Worm (Caenorhabditis elegans) whole organism, L1 larva: ENCODE measurements around the gene spds-1.

Source experiments
- C04F5.9 ChIP-seq: sonication (generic microtip); optimal IDR thresholded peaks from 2 replicates; lab custom pipeline; 2016; ENCODE audit warnings: missing genetic modification characterization, missing compliant biosample characterization
- Y116A8C.19 ChIP-seq: sonication (generic microtip); optimal IDR thresholded peaks from 2 replicates; lab custom pipeline; 2016; ENCODE audit warnings: missing compliant biosample characterization, missing genetic modification characterization, borderline replicate concordance
- aha-1 ChIP-seq: fragments of 150-350 bp; optimal IDR thresholded peaks from 2 replicates; lab custom pipeline; 2014; ENCODE audit warnings: missing biosample characterization, missing genetic modification characterization
- alr-1 ChIP-seq: fragments of 200-800 bp; sonication (Bioruptor generic); optimal IDR thresholded peaks from 2 replicates; lab custom pipeline; 2018; ENCODE audit warnings: borderline replicate concordance, mild to moderate bottlenecking, missing genetic modification characterization, missing compliant biosample characterization
- aly-2 ChIP-seq: fragments of 150-350 bp; optimal IDR thresholded peaks from 2 replicates; lab custom pipeline; 2014; ENCODE audit warnings: missing biosample characterization, missing genetic modification characterization
- ama-1 ChIP-seq: fragments of 150-350 bp; optimal IDR thresholded peaks from 2 replicates; lab custom pipeline; 2014
- blmp-1 ChIP-seq: fragments of 150-350 bp; optimal IDR thresholded peaks from 2 replicates; lab custom pipeline; 2014; ENCODE audit warnings: missing biosample characterization, missing genetic modification characterization
- ceh-63 ChIP-seq: fragments of 200-800 bp; sonication (Bioruptor generic); optimal IDR thresholded peaks from 2 replicates; lab custom pipeline; 2018; ENCODE audit warnings: mild to moderate bottlenecking, missing genetic modification characterization, missing compliant biosample characterization
- ceh-82 ChIP-seq, 3 experiments: fragments of 150-350 bp in 1 of 3; sonication (generic microtip) in 2 of 3; optimal IDR thresholded peaks; 2 replicates each; lab custom pipeline; 2014 to 2017; ENCODE audit warnings: missing biosample characterization in 3 of 3, missing genetic modification characterization in 3 of 3
- ceh-88 ChIP-seq: fragments of 200-800 bp; sonication (Bioruptor generic); IDR thresholded peaks from 2 replicates; pipeline ENCODE4 v1.3.6; 2022; ENCODE audit warnings: missing genetic modification characterization, missing compliant biosample characterization
- ceh-90 ChIP-seq: sonication (generic microtip); optimal IDR thresholded peaks from 2 replicates; lab custom pipeline; 2016; ENCODE audit warnings: missing genetic modification characterization, missing compliant biosample characterization
- ces-1 ChIP-seq: fragments of 150-350 bp; optimal IDR thresholded peaks from 2 replicates; lab custom pipeline; 2014; ENCODE audit warnings: missing biosample characterization, missing genetic modification reagents, missing genetic modification characterization
- dpl-1 ChIP-seq, 3 experiments: fragments of 150-350 bp in 2 of 3; sonication (generic microtip) in 1 of 3; optimal IDR thresholded peaks; 2 replicates each; lab custom pipeline; 2014 to 2017; ENCODE audit warnings: missing biosample characterization in 3 of 3, missing genetic modification characterization in 3 of 3, missing genetic modification reagents in 3 of 3
- dsc-1 ChIP-seq: sonication (generic microtip); optimal IDR thresholded peaks from 2 replicates; lab custom pipeline; 2016; ENCODE audit warnings: mild to moderate bottlenecking, missing genetic modification characterization, missing compliant biosample characterization
- egl-27 ChIP-seq, 2 experiments: fragments of 150-350 bp in 1 of 2; sonication (generic microtip); optimal IDR thresholded peaks; 3 replicates each; lab custom pipeline; 2017 to 2018; ENCODE audit warnings: missing biosample characterization in 2 of 2, missing genetic modification characterization in 2 of 2, missing genetic modification reagents in 2 of 2
- elt-3 ChIP-seq, 6 experiments: fragments of 150-350 bp in 1 of 6; sonication (generic microtip); optimal IDR thresholded peaks; 2 replicates each; lab custom pipeline; 2017 to 2018; ENCODE audit warnings: missing biosample characterization in 6 of 6, missing genetic modification characterization in 6 of 6, inconsistent platforms in 1 of 6
- fkh-10 ChIP-seq: sonication (generic microtip); optimal IDR thresholded peaks from 2 replicates; lab custom pipeline; 2017; ENCODE audit warnings: missing biosample characterization, missing genetic modification reagents, missing genetic modification characterization
- fos-1 ChIP-seq: fragments of 150-350 bp; optimal IDR thresholded peaks from 2 replicates; lab custom pipeline; 2014; ENCODE audit warnings: missing biosample characterization, missing genetic modification characterization
- grh-1 ChIP-seq: fragments of 200-800 bp; sonication (Bioruptor generic); IDR thresholded peaks from 2 replicates; pipeline ENCODE4 v1.3.6; 2022; ENCODE audit warnings: missing genetic modification reagents, missing genetic modification characterization, missing compliant biosample characterization
- hlh-17 ChIP-seq: fragments of 200-800 bp; sonication (Bioruptor generic); optimal IDR thresholded peaks from 2 replicates; lab custom pipeline; 2018; ENCODE audit warnings: missing genetic modification characterization, mild to moderate bottlenecking, missing compliant biosample characterization, moderate library complexity, borderline replicate concordance
- hpl-2 ChIP-seq: fragments of 150-350 bp; optimal IDR thresholded peaks from 2 replicates; lab custom pipeline; 2014; ENCODE audit warnings: missing biosample characterization, missing genetic modification reagents, missing genetic modification characterization
- jun-1 ChIP-seq: fragments of 150-350 bp; optimal IDR thresholded peaks from 2 replicates; lab custom pipeline; 2014; ENCODE audit warnings: missing biosample characterization, missing genetic modification reagents, missing genetic modification characterization
- lin-14 ChIP-seq: fragments of 200-800 bp; sonication (Bioruptor generic); optimal IDR thresholded peaks from 2 replicates; lab custom pipeline; 2018; ENCODE audit warnings: mild to moderate bottlenecking, missing genetic modification characterization, moderate library complexity, missing compliant biosample characterization
- lin-15B ChIP-seq: fragments of 150-350 bp; sonication (generic microtip); optimal IDR thresholded peaks from 3 replicates; lab custom pipeline; 2014; ENCODE audit warnings: missing biosample characterization, missing genetic modification characterization
- lin-39 ChIP-seq: fragments of 150-350 bp; optimal IDR thresholded peaks from 2 replicates; lab custom pipeline; 2014; ENCODE audit warnings: missing biosample characterization, missing genetic modification reagents, missing genetic modification characterization
- lir-3 ChIP-seq: sonication (generic microtip); optimal IDR thresholded peaks from 2 replicates; lab custom pipeline; 2016; ENCODE audit warnings: mild to moderate bottlenecking, missing genetic modification characterization, moderate library complexity, missing compliant biosample characterization; ENCODE audit not compliant: poor library complexity
- nhr-19 ChIP-seq: fragments of 200-800 bp; sonication (Bioruptor generic); conservative IDR thresholded peaks from 2 replicates; pipeline ENCODE4 v1.3.6; 2022; ENCODE audit warnings: missing genetic modification characterization, missing compliant biosample characterization
- nhr-20 ChIP-seq: sonication (generic microtip); optimal IDR thresholded peaks from 2 replicates; lab custom pipeline; 2016; ENCODE audit warnings: mild to moderate bottlenecking, missing genetic modification characterization, missing compliant biosample characterization
- nhr-28 ChIP-seq: fragments of 150-350 bp; optimal IDR thresholded peaks from 2 replicates; lab custom pipeline; 2014; ENCODE audit warnings: missing biosample characterization, missing genetic modification characterization
- nhr-77 ChIP-seq: fragments of 150-350 bp; optimal IDR thresholded peaks from 2 replicates; lab custom pipeline; 2014; ENCODE audit warnings: missing biosample characterization, missing genetic modification characterization
- nhr-84 ChIP-seq: sonication (generic microtip); optimal IDR thresholded peaks from 2 replicates; lab custom pipeline; 2017; ENCODE audit warnings: missing biosample characterization, missing genetic modification characterization
- pag-3 ChIP-seq: sonication (generic microtip); optimal IDR thresholded peaks from 2 replicates; lab custom pipeline; 2017; ENCODE audit warnings: missing genetic modification characterization, mild to moderate bottlenecking, missing compliant biosample characterization, antibody characterized with exemption, borderline replicate concordance; ENCODE audit not compliant: insufficient read depth
- pax-3 ChIP-seq: fragments of 200-800 bp; sonication (Bioruptor generic); optimal IDR thresholded peaks from 2 replicates; lab custom pipeline; 2018; ENCODE audit warnings: mild to moderate bottlenecking, missing genetic modification characterization, moderate library complexity, missing compliant biosample characterization
- skn-1 ChIP-seq: fragments of 150-350 bp; optimal IDR thresholded peaks from 2 replicates; lab custom pipeline; 2014; ENCODE audit warnings: missing biosample characterization, missing genetic modification characterization
- sptf-1 ChIP-seq: fragments of 150-350 bp; optimal IDR thresholded peaks from 2 replicates; lab custom pipeline; 2014; ENCODE audit warnings: missing biosample characterization, missing genetic modification characterization
- tbx-2 ChIP-seq: sonication (generic microtip); optimal IDR thresholded peaks from 2 replicates; lab custom pipeline; 2016; ENCODE audit warnings: missing genetic modification characterization, missing compliant biosample characterization
- tlp-1 ChIP-seq: fragments of 150-350 bp; optimal IDR thresholded peaks from 2 replicates; lab custom pipeline; 2014; ENCODE audit warnings: missing biosample characterization, missing genetic modification characterization
- unc-130 ChIP-seq: fragments of 150-350 bp; optimal IDR thresholded peaks from 2 replicates; lab custom pipeline; 2017; ENCODE audit warnings: missing biosample characterization, missing genetic modification characterization, inconsistent platforms
- unc-30 ChIP-seq: sonication (generic microtip); optimal IDR thresholded peaks from 2 replicates; lab custom pipeline; 2017; ENCODE audit warnings: missing biosample characterization, missing genetic modification characterization
- unc-62 ChIP-seq: fragments of 150-350 bp; optimal IDR thresholded peaks from 2 replicates; lab custom pipeline; 2014; ENCODE audit warnings: missing biosample characterization, missing genetic modification reagents, missing genetic modification characterization
- unc-98 ChIP-seq: fragments of 200-800 bp; sonication (Bioruptor generic); IDR thresholded peaks from 2 replicates; pipeline ENCODE4 v1.3.6; 2022; ENCODE audit warnings: missing genetic modification characterization, missing compliant biosample characterization
- xbp-1 ChIP-seq: sonication (generic microtip); optimal IDR thresholded peaks from 2 replicates; lab custom pipeline; 2016; ENCODE audit warnings: missing genetic modification characterization, missing compliant biosample characterization
- zip-4 ChIP-seq: fragments of 200-800 bp; sonication (Bioruptor generic); optimal IDR thresholded peaks from 2 replicates; lab custom pipeline; 2018; ENCODE audit warnings: mild to moderate bottlenecking, missing genetic modification characterization, moderate library complexity, missing compliant biosample characterization
- ztf-11 ChIP-seq, 2 experiments: sonication (generic microtip); optimal IDR thresholded peaks; 2 replicates each; lab custom pipeline; 2016 to 2017; ENCODE audit warnings: missing genetic modification characterization in 2 of 2, missing biosample characterization in 1 of 2, missing compliant biosample characterization in 1 of 2

Gene spds-1

ce11 chrII:12808746-12809145, 2.0 kb downstream of the spds-1 start:
- TF ChIP-seq skn-1 (tag; lab: Kevin White, UChicago) (no peak), Y116A8C.19 (tag; lab: Kevin White, UChicago) (no peak), fos-1 (tag; lab: Kevin White, UChicago) (no peak), fkh-10 (GFP tag; lab: Kevin White, UChicago) (no peak), elt-3 (tag; optimal IDR thresholded peaks at IDR 0.05; lab: Kevin White, UChicago) (no peak), zip-4 (no peak), dpl-1 (GFP tag; optimal IDR thresholded peaks at IDR 0.05; lab: Kevin White, UChicago) (no peak), aly-2 (tag; lab: Kevin White, UChicago) (no peak), hpl-2 (GFP tag; lab: Kevin White, UChicago) (no peak), ceh-82 (tag; optimal IDR thresholded peaks at IDR 0.05; lab: Kevin White, UChicago) (no peak), ces-1 (GFP tag; lab: Kevin White, UChicago) (no peak), aha-1 (no peak), blmp-1 (tag; lab: Kevin White, UChicago) (no peak), ztf-11 (tag; optimal IDR thresholded peaks at IDR 0.05; lab: Kevin White, UChicago) (no peak), lin-14 (GFP tag; lab: Kevin White, UChicago) (no peak), C04F5.9 (tag; lab: Kevin White, UChicago) (no peak), lir-3 (tag; lab: Kevin White, UChicago) (no peak)

ce11 chrII:12809725-12810124, 3.0 kb downstream of the spds-1 start:
- TF ChIP-seq ceh-90 (no peak), ceh-63 (no peak), unc-98 (GFP tag; lab: Robert Waterston, UW) (no peak), dsc-1 (no peak), skn-1 (tag; lab: Kevin White, UChicago) (no peak), xbp-1 (tag; lab: Kevin White, UChicago) (no peak), pax-3 (tag; lab: Kevin White, UChicago) (no peak), alr-1 (tag; lab: Kevin White, UChicago) (no peak)

ce11 chrII:12810709-12811108, 4.0 kb downstream of the spds-1 start, which contains the start of gene Y46G5A.20:
TSS of gene Y46G5A.20 (plus strand) at chrII:12811009.
- no peak for TF ChIP-seq skn-1 (tag; lab: Kevin White, UChicago)
- TF ChIP-seq egl-27 (tag; optimal IDR thresholded peaks at IDR 0.05; lab: Kevin White, UChicago) = no peak
- TF ChIP-seq lin-15B = no peak
- TF ChIP-seq nhr-77 (tag; lab: Kevin White, UChicago) = no peak
- TF ChIP-seq unc-62 = no peak
- TF ChIP-seq tbx-2 (tag; lab: Kevin White, UChicago) = no peak
- TF ChIP-seq ceh-88 (GFP tag; lab: Robert Waterston, UW) = no peak
- TF ChIP-seq grh-1 (GFP tag; lab: Robert Waterston, UW) = no peak
- TF ChIP-seq unc-130 (tag; lab: Kevin White, UChicago) = no peak
- TF ChIP-seq ama-1 (lab: Kevin White, UChicago) = no peak
- TF ChIP-seq jun-1 = no peak
- no peak for TF ChIP-seq ceh-82 (tag; optimal IDR thresholded peaks at IDR 0.05; lab: Kevin White, UChicago)
- TF ChIP-seq sptf-1 (tag; lab: Kevin White, UChicago) = no peak
- TF ChIP-seq nhr-28 = no peak
- TF ChIP-seq alr-1 (tag; lab: Kevin White, UChicago) = no peak

- TF ChIP-seq pag-3 (no peak), nhr-19 (no peak), sptf-1 (tag; lab: Kevin White, UChicago) (no peak), Y116A8C.19 (tag; lab: Kevin White, UChicago) (no peak), hpl-2 (GFP tag; lab: Kevin White, UChicago) (no peak), unc-30 (tag; lab: Kevin White, UChicago) (no peak), tlp-1 (tag; lab: Kevin White, UChicago) (no peak), zip-4 (no peak), nhr-20 (tag; lab: Kevin White, UChicago) (no peak), ceh-88 (GFP tag; lab: Robert Waterston, UW) (no peak), nhr-84 (tag; lab: Kevin White, UChicago) (no peak), alr-1 (tag; lab: Kevin White, UChicago) (no peak), tbx-2 (tag; lab: Kevin White, UChicago) (no peak), fkh-10 (GFP tag; lab: Kevin White, UChicago) (no peak), hlh-17 (GFP tag; lab: Kevin White, UChicago) (no peak), ces-1 (GFP tag; lab: Kevin White, UChicago) (no peak), lin-39 (tag; lab: Kevin White, UChicago) (no peak)
- TF ChIP-seq, all 84 proteins: peak for 0
These were observed 6.6 kb downstream of the spds-1 start for ce11 chrII:12813253-12813652.
